Worm (Caenorhabditis elegans): ENCODE measurements around the gene T24C2.3.

T24C2.3 gene

DNA sequence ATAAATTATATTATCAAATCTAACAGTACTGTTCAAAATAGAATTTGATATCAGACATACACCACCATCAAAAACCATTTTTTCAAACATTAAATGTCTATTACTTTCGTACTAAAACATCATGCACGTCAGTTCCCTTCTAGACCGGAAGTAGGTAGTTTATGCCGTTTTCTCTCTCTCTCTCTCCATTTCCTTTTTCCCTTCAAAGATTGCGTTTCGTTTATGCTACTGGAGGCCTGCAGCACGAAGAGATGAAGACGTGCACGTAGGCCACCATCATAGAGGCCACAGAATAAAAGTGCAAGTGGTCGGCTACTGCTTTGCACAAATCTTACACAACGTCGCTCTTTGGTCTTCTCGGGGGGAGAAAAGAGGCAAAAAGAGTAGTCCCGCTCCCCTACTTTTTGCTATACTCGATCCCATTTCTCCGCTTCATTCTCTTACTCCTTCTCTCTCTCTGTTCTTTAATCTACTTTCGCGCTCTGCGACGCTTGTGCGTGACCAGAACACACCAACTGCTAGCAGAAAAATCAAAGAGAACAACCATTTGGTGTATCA, 18.2 kb downstream of the T24C2.3 start (continued):
- TF ChIP-seq unc-62 (GFP tag; optimal IDR thresholded peaks at IDR 0.05 in 1 of 2) (peak in 1 of 2 experiments; percentile 88), unc-62 (tag; optimal IDR thresholded peaks at IDR 0.05) (no peak), ceh-32 (tag; optimal IDR thresholded peaks at IDR 0.05; ENCODE audit: poor library complexity) (peak; percentile 24), daf-12 (tag; optimal IDR thresholded peaks at IDR 0.05) (no peak), set-16 (GFP tag; IDR thresholded peaks at IDR 0.05) (peak; percentile 46), ctbp-1 (GFP tag; IDR thresholded peaks at IDR 0.05) (peak; percentile 86), unc-130 (GFP tag; optimal IDR thresholded peaks at IDR 0.05) (no peak), nhr-10 (tag; optimal IDR thresholded peaks at IDR 0.05) (no peak), zfp-2 (tag; optimal IDR thresholded peaks at IDR 0.05) (no peak), tag-97 (GFP tag; IDR thresholded peaks at IDR 0.05) (no peak; the same call in 1 of the 2 replicates)

ce11 chrX:14562286-14563086, 19.2 kb downstream of the T24C2.3 start:
- TF ChIP-seq nhr-6 (tag; optimal IDR thresholded peaks at IDR 0.05) (peak; percentile 7), tra-1 (GFP tag; IDR thresholded peaks at IDR 0.05) (0 out of 2 replicates have a peak, but pooled peaks have one; percentile 52), ceh-20 (GFP tag; IDR thresholded peaks at IDR 0.05) (peak; percentile 43; the same call in 1 of the 2 replicates), saeg-2 (GFP tag; IDR thresholded peaks at IDR 0.05) (0 out of 2 replicates have a peak, but pooled peaks have one; percentile 31), unc-62 (GFP tag; optimal IDR thresholded peaks at IDR 0.05 in 1 of 2) (peak in 1 of 2 experiments; percentile 23), unc-62 (tag; optimal IDR thresholded peaks at IDR 0.05) (no peak), nhr-10 (tag; optimal IDR thresholded peaks at IDR 0.05) (no peak), nhr-77 (tag; optimal IDR thresholded peaks at IDR 0.05) (peak; percentile 61), daf-19 (GFP tag; conservative IDR thresholded peaks at IDR 0.05) (no peak), aha-1 (tag) (peak; percentile 98), egl-43 (GFP tag; IDR thresholded peaks at IDR 0.05) (peak; percentile 66; the same call in 1 of the 2 replicates), hif-1 (tag; optimal IDR thresholded peaks at IDR 0.05) (peak in 1 of 2 experiments; percentile 82), ceh-32 (tag; optimal IDR thresholded peaks at IDR 0.05; ENCODE audit: poor library complexity) (no peak), lin-38 (GFP tag; IDR thresholded peaks at IDR 0.05) (no peak), fkh-10 (GFP tag; optimal IDR thresholded peaks at IDR 0.05) (peak; percentile 9), mdl-1 (tag; optimal IDR thresholded peaks at IDR 0.05) (peak in 1 of 2 experiments; percentile 30), ctbp-1 (GFP tag; IDR thresholded peaks at IDR 0.05) (peak; percentile 89), spr-1 (tag; optimal IDR thresholded peaks at IDR 0.05) (no peak), daf-8 (GFP tag; IDR thresholded peaks at IDR 0.05) (no peak), F37D6.2 (tag; optimal IDR thresholded peaks at IDR 0.05) (peak; percentile 77), mxl-2 (GFP tag; conservative IDR thresholded peaks at IDR 0.05) (peak; percentile 36; the same call in 1 of the 2 replicates), daf-16 (GFP tag; optimal IDR thresholded peaks at IDR 0.05) (peak in 1 of 2 experiments; percentile 36), daf-16 (tag; optimal IDR thresholded peaks at IDR 0.05) (peak; percentile 28), dve-1 (tag; optimal IDR thresholded peaks at IDR 0.05; ENCODE audit: insufficient read depth) (peak; percentile 54), mdt-29 (GFP tag; IDR thresholded peaks at IDR 0.05) (peak; percentile 30; the same call in 1 of the 2 replicates), daf-12 (tag; optimal IDR thresholded peaks at IDR 0.05) (no peak), mes-2 (tag; optimal IDR thresholded peaks at IDR 0.05; ENCODE audit: poor library complexity, severe bottlenecking) (peak; percentile 7), lsy-2 (tag; optimal IDR thresholded peaks at IDR 0.05) (peak in 1 of 2 experiments; percentile 77), ZK337.2 (GFP tag; IDR thresholded peaks at IDR 0.05) (no peak), hlh-11 (tag; optimal IDR thresholded peaks at IDR 0.05) (peak; percentile 39), mep-1 (tag; optimal IDR thresholded peaks at IDR 0.05) (peak; percentile 25), T26A8.4 (GFP tag; IDR thresholded peaks at IDR 0.05) (no peak), ces-1 (GFP tag; optimal IDR thresholded peaks at IDR 0.05) (no peak), lin-13 (GFP tag; optimal IDR thresholded peaks at IDR 0.05) (peak; percentile 58), nhr-28 (tag; optimal IDR thresholded peaks at IDR 0.05) (peak; percentile 91), F10B5.3 (tag; optimal IDR thresholded peaks at IDR 0.05) (no peak), nhr-11 (tag; optimal IDR thresholded peaks at IDR 0.05) (peak; percentile 97), duxl-1 (tag; optimal IDR thresholded peaks at IDR 0.05; ENCODE audit: poor library complexity) (no peak), dmd-6 (GFP tag; IDR thresholded peaks at IDR 0.05) (peak; percentile 82), hmg-1.1 (GFP tag; IDR thresholded peaks at IDR 0.05) (no peak), aly-2 (tag; optimal IDR thresholded peaks at IDR 0.05) (no peak)

Data from whole organism, L4 larva.